Worm (Caenorhabditis elegans) whole organism, L3 larva: Measurements from ENCODE around the gene K11H3.5.

ENCODE experiments used
- daf-12 ChIP-seq: fragments of 150-350 bp; optimal IDR thresholded peaks from 2 replicates; lab custom pipeline; 2014; ENCODE audit warnings: missing biosample characterization, missing genetic modification reagents, missing genetic modification characterization
- nhr-23 ChIP-seq: fragments of 150-350 bp; optimal IDR thresholded peaks from 2 replicates; lab custom pipeline; 2014; ENCODE audit warnings: missing biosample characterization, missing genetic modification reagents, missing genetic modification characterization
- snpc-4 ChIP-seq: fragments of 150-350 bp; optimal IDR thresholded peaks from 2 replicates; lab custom pipeline; 2014; ENCODE audit warnings: missing biosample characterization, missing genetic modification characterization
- unc-62 ChIP-seq: fragments of 150-350 bp; sonication (generic microtip); optimal IDR thresholded peaks from 4 replicates; lab custom pipeline; 2014; ENCODE audit warnings: missing biosample characterization, missing genetic modification reagents, missing genetic modification characterization

DNA sequence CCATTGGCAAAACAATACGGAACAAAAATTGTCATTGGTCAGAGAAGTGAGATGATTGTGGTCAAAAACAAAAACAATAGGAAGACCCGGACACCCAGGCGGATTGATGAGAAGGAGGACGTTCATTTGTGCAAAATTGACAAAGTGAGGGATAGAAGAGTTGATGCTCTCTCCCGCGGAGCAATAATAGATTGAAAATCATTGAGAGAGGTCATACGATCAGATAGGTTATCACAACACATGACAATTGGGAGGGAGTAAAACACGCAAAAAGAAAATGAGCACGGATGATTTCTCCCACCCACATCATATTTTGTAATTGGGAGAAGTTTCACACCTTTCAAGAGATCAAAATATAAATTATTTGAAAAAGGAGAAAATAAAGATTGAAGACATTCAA, 42.0 kb downstream of the K11H3.5 start:
- no peak for TF ChIP-seq snpc-4 (tag; lab: Kevin White, UChicago)
- TF ChIP-seq unc-62 (GFP tag; lab: Kevin White, UChicago), result no peak
- TF ChIP-seq daf-12 (tag; lab: Kevin White, UChicago), result no peak
- TF ChIP-seq nhr-23 (tag; lab: Kevin White, UChicago), result no peak
